Fruit fly (Drosophila melanogaster): ENCODE data around the gene pll.

- no peak for TF ChIP-seq Gug (GFP tag; IDR thresholded peaks at IDR 0.05)
- no peak for TF ChIP-seq ss (GFP tag; optimal IDR thresholded peaks at IDR 0.05)
- TF ChIP-seq CG8119 (GFP tag; IDR thresholded peaks at IDR 0.05) = no peak
- no peak for TF ChIP-seq CG34406 (GFP tag; optimal IDR thresholded peaks at IDR 0.05)
- no peak for TF ChIP-seq Smox (GFP tag; optimal IDR thresholded peaks at IDR 0.05)
- TF ChIP-seq dsx (GFP tag; optimal IDR thresholded peaks at IDR 0.05; ENCODE audit: poor library complexity, severe bottlenecking) = no peak
- no peak for TF ChIP-seq CG3032 (tag; optimal IDR thresholded peaks at IDR 0.05)
- no peak for TF ChIP-seq topi (GFP tag; optimal IDR thresholded peaks at IDR 0.05)
- TF ChIP-seq vri (GFP tag; optimal IDR thresholded peaks at IDR 0.05) = no peak
- TF ChIP-seq Blimp-1 (GFP tag; optimal IDR thresholded peaks at IDR 0.05) = no peak
- no peak for TF ChIP-seq CG6276 (GFP tag; optimal IDR thresholded peaks at IDR 0.05)
- no peak for TF ChIP-seq CG1621 (tag; optimal IDR thresholded peaks at IDR 0.05)
Measured at dm6 chr3R:27212979-27213580, 39.9 kb downstream of the pll start.

Data from whole organism, prepupa.